Worm (Caenorhabditis elegans): ENCODE measurements around the gene txdc-12.1.
A peak's percentile ranks its signal among the peaks of the same experiment; 100 is the strongest.

Gene txdc-12.1

DNA sequence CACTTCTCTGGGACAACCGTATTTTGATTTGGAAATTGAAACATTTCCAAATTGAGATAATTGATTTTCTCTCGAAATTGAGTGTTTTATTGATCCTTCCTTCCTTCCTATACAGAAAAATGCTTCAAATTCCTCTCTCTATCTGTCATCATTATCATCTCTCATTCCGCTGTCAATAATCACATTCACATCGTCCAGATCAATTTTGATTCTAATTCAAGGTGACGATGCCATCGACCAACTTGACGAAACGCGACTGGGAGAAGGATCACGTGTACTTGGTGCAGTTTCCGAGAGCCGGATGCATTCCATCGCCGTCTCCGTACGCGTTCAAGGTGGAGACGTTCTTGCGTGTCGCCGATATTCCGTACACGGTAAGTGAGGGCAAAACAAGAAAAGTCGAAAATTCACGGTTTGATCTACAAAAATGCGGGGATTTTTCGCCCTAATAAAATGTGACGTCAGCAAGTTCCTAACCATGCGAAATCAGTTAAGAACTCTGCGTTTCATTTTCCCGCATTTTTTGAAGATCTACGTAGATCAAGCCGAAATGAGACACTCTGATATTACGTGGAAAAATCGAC, 23.9 kb downstream of the txdc-12.1 start, which contains the start of gene faxc-1:
faxc-1 (plus strand) TSS at position 222 of the 584 bp plus-strand sequence.
- TF ChIP-seq unc-55 (GFP tag; optimal IDR thresholded peaks at IDR 0.05) = peak; percentile 29
- no peak for TF ChIP-seq sdc-2 (tag; optimal IDR thresholded peaks at IDR 0.05)
- TF ChIP-seq lin-11 (tag; optimal IDR thresholded peaks at IDR 0.05) = no peak

DNA sequence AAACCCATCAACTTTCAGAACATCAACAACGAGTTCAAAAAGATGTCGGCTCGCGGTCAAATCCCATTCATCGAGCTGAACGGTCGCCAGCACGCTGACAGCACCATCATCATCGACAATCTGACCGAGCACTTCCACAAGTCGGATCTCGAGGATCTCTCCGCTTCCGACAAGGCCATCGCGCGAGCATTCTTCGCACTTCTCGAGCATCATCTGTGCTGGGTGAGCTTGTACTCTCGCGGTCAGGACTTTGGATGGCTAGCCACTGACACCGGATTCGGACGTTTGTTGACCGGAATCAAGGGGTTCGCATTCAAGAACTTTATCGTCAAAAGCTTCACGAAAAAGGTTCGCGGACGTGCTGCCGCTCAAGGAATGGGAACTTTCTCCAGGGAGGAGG, 24.7 kb downstream of the txdc-12.1 start:
- TF ChIP-seq unc-42 (tag; optimal IDR thresholded peaks at IDR 0.05) = no peak
- no peak for TF ChIP-seq tbx-2 (tag; optimal IDR thresholded peaks at IDR 0.05)
- TF ChIP-seq K02D7.2 (tag; optimal IDR thresholded peaks at IDR 0.05) = no peak
- TF ChIP-seq T23F11.4 (GFP tag; optimal IDR thresholded peaks at IDR 0.05) = no peak
- TF ChIP-seq ceh-45 (GFP tag; IDR thresholded peaks at IDR 0.05) = no peak
- no peak for TF ChIP-seq madf-2 (tag; optimal IDR thresholded peaks at IDR 0.05)
- TF ChIP-seq hlh-30 (tag; optimal IDR thresholded peaks at IDR 0.05; ENCODE audit: insufficient read depth) = no peak
- TF ChIP-seq npax-4 (tag; optimal IDR thresholded peaks at IDR 0.05) = no peak
- TF ChIP-seq rnt-1 (tag; optimal IDR thresholded peaks at IDR 0.05) = no peak
- TF ChIP-seq pha-2 (tag; optimal IDR thresholded peaks at IDR 0.05) = no peak
- no peak for TF ChIP-seq ceh-24 (tag; optimal IDR thresholded peaks at IDR 0.05)
- TF ChIP-seq sdc-2 (tag; optimal IDR thresholded peaks at IDR 0.05) = no peak
- TF ChIP-seq tbx-7 (tag; optimal IDR thresholded peaks at IDR 0.05) = no peak
- TF ChIP-seq ceh-18 (tag; optimal IDR thresholded peaks at IDR 0.05) = no peak
- no peak for TF ChIP-seq ceh-2 (tag; optimal IDR thresholded peaks at IDR 0.05)
- TF ChIP-seq fkh-6 (tag; optimal IDR thresholded peaks at IDR 0.05) = no peak
- no peak for TF ChIP-seq lim-6 (tag; optimal IDR thresholded peaks at IDR 0.05)

DNA sequence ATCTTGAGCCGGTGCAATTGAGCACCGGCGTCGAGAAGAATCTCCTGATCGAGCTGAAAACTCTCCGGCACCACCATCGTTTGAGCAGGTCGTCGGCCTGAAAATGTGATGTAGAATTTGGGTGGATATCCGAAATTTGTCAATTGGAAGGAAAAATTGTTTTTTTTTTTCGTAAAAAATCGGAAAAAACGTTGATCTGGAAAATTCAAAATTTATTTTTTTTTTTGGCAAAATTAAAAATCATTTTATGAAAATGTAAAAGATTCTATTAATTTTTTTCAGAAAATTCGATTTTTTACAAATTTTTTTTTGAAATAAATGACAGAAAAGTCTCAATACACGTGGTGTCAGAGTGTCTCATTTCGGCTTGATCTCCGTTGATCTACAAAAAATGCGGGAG, 26.0 kb downstream of the txdc-12.1 start, which contains the start of gene tric-1B.1:
tric-1B.1 (minus strand) TSS at position 101 of the 400 bp plus-strand sequence.
- TF ChIP-seq pat-9 (tag; optimal IDR thresholded peaks at IDR 0.05) (no peak), unc-42 (tag; optimal IDR thresholded peaks at IDR 0.05) (no peak), K09A11.1 (tag; optimal IDR thresholded peaks at IDR 0.05; ENCODE audit: insufficient read depth) (no peak), ets-4 (tag; optimal IDR thresholded peaks at IDR 0.05) (no peak), ceh-19 (GFP tag; optimal IDR thresholded peaks at IDR 0.05) (no peak), pax-1 (tag; optimal IDR thresholded peaks at IDR 0.05) (no peak), T23F11.4 (GFP tag; optimal IDR thresholded peaks at IDR 0.05) (no peak), nfya-1 (tag; optimal IDR thresholded peaks at IDR 0.05) (no peak), hlh-15 (tag; optimal IDR thresholded peaks at IDR 0.05) (no peak), nhr-232 (tag; optimal IDR thresholded peaks at IDR 0.05) (no peak), eyg-1 (tag; optimal IDR thresholded peaks at IDR 0.05) (no peak)

DNA sequence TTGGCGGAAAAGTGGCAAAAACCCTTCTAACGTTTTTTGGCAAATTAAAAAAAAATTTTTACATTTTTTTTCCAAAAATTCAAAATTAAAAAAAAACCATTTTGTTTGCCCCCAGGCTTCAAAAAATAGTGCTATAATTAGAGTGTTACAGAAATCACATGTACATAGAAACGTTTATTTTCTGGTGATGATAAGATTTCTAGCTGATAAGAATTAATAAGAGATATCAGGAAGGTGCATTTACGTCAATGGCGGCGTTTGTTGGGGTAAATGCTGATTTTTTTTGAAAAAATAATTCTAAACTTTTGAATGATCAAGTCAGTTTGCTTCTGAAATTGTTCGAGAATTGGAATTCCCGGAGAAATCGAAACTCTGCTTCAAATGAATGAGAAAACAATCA, 26.6 kb downstream of the txdc-12.1 start:
- no peak for TF ChIP-seq pha-4 (tag; optimal IDR thresholded peaks at IDR 0.05)
- peak; percentile 76 for TF ChIP-seq elt-2 (tag; optimal IDR thresholded peaks at IDR 0.05)

DNA sequence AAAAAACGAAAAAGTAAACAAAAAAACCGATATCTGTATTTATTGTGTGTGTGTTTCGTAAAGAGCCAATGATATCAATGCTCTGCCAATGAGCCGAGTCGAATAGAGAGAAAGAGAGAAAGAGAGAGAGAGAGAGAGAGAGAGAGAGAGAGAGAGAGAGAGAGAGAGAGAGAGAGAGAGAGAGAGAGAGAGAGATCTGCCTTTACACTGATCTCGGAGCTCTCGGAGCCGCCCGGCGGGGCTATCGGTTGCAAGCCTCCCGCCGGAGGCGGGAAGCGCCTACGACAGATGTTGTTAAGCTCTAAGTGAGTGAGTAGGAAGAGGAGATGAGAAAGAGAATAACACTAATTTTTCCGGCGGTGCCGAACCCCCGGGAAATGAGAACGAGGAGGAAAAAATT, 28.7 kb downstream of the txdc-12.1 start:
- TF ChIP-seq ceh-19 (GFP tag; optimal IDR thresholded peaks at IDR 0.05) (no peak), nfya-1 (tag; optimal IDR thresholded peaks at IDR 0.05) (peak; percentile 52), ceh-14 (tag; optimal IDR thresholded peaks at IDR 0.05) (no peak), pat-9 (tag; optimal IDR thresholded peaks at IDR 0.05) (peak; percentile 36)

- TF ChIP-seq npax-4 (tag; optimal IDR thresholded peaks at IDR 0.05) (no peak), tbx-2 (tag; optimal IDR thresholded peaks at IDR 0.05) (no peak), nhr-232 (tag; optimal IDR thresholded peaks at IDR 0.05) (no peak), sox-4 (tag; optimal IDR thresholded peaks at IDR 0.05) (no peak), ztf-16 (tag; optimal IDR thresholded peaks at IDR 0.05) (no peak), ama-1 (optimal IDR thresholded peaks at IDR 0.05) (no peak), ceh-9 (tag; optimal IDR thresholded peaks at IDR 0.05) (no peak), K09A11.1 (tag; optimal IDR thresholded peaks at IDR 0.05; ENCODE audit: insufficient read depth) (no peak), dve-1 (tag; optimal IDR thresholded peaks at IDR 0.05) (no peak), elt-4 (tag; optimal IDR thresholded peaks at IDR 0.05) (no peak), elt-2 (tag; optimal IDR thresholded peaks at IDR 0.05) (no peak), pat-9 (tag; optimal IDR thresholded peaks at IDR 0.05) (no peak), ceh-45 (GFP tag; IDR thresholded peaks at IDR 0.05) (no peak), nhr-11 (tag; optimal IDR thresholded peaks at IDR 0.05) (no peak), rnt-1 (tag; optimal IDR thresholded peaks at IDR 0.05) (no peak), ceh-24 (tag; optimal IDR thresholded peaks at IDR 0.05) (no peak), pax-1 (tag; optimal IDR thresholded peaks at IDR 0.05) (no peak)
Measured at ce11 chrII:12274944-12275343, 34.8 kb downstream of the txdc-12.1 start, which contains the start of gene Y57A10A.27. Gene Y57A10A.27, minus strand, starts transcription at chrII:12275044.

All from whole organism, late embryonic.